Fruit fly (Drosophila melanogaster): ENCODE results near the gene CG33257.

DNA sequence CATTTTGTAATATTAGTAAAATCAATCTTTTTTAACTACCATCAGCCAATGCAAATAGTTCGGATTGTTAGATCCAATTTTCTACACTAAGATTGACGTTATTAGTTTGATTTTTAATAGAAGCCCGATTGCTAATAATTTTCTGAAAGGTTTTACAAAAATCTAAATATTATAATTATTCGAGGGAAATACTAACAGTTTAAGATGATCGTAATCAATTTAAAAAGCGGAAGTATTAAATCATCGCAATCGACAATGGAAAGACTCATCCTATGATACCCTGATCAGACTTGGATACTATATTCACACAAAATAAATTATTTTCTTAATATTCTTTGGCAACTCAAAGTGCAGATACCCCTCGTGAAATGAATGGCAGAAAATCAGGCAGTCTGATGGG is 11.7 kb downstream of the CG33257 start:
- TF ChIP-seq CG8478 (optimal IDR thresholded peaks at IDR 0.05) (no peak), pan (optimal IDR thresholded peaks at IDR 0.05) (no peak), EcR (GFP tag; optimal IDR thresholded peaks at IDR 0.05) (no peak)

Measured in whole organism.